Comparison of ENCODE assay signal across 6 fruit fly cellular contexts in the genomic region with DNA sequence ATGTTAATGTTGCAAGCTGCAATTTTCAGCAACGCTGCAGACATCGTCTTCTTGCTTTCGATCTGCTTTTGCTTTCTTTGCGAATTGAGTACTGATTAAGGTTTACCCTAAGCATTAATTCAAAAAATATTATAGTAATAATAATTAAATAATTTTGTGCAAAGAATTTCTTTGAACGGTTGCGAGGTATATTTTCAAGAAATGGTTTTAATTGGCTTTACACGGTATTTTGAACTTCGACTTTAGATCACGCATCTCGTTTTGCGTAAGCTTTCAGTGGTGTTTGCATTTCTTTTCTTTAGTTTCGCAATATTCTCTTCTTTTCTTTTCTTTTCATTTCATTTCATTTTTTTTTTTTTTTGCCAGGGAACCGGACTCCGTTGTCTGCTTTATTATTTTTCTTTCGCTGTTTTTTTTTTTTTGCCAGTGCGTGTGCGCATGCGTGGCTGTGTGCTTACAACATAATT.
TF ChIP-seq lines count a peak whose summit lies in the region.

No protein-coding gene starts in this region.

- TF ChIP-seq CTCF in whole organism, embryonic (GFP tag; optimal IDR thresholded peaks at IDR 0.05; lab: Kevin White, UChicago) = no peak

TF ChIP-seq in whole organism, 6 proteins besides CTCF, POLR2A, EP300 and RAD21:
- TF ChIP-seq usp (GFP tag; optimal IDR thresholded peaks at IDR 0.05; lab: Kevin White, UChicago) (no peak), pan (optimal IDR thresholded peaks at IDR 0.05; lab: Kevin White, UChicago) (peak; percentile 79), Dll (optimal IDR thresholded peaks at IDR 0.05; lab: Kevin White, UChicago) (no peak)

TF ChIP-seq in whole organism, adult, 20 proteins besides CTCF, POLR2A, EP300 and RAD21:
- TF ChIP-seq CG7045 (GFP tag; optimal IDR thresholded peaks at IDR 0.05; lab: Kevin White, UChicago) (no peak), bab1 (GFP tag; optimal IDR thresholded peaks at IDR 0.05; lab: Kevin White, UChicago) (peak; percentile 20)

TF ChIP-seq in whole organism, embryonic, 481 proteins besides CTCF, POLR2A, EP300 and RAD21:
- TF ChIP-seq grn (GFP tag; optimal IDR thresholded peaks at IDR 0.05; lab: Kevin White, UChicago) = no peak
- TF ChIP-seq corto (GFP tag; optimal IDR thresholded peaks at IDR 0.05; lab: Kevin White, UChicago) = peak; percentile 10
- TF ChIP-seq lbe (GFP tag; optimal IDR thresholded peaks at IDR 0.05; lab: Kevin White, UChicago) = peak; percentile 75
- no peak for TF ChIP-seq CG9876 (GFP tag; optimal IDR thresholded peaks at IDR 0.05; lab: Kevin White, UChicago)
- TF ChIP-seq nom (GFP tag; optimal IDR thresholded peaks at IDR 0.05; lab: Kevin White, UChicago) = peak; percentile 94

TF ChIP-seq in whole organism, prepupa, 60 proteins besides CTCF, POLR2A, EP300 and RAD21 (continues in another document):
- TF ChIP-seq CG10631 (GFP tag; optimal IDR thresholded peaks at IDR 0.05; lab: Kevin White, UChicago) = peak; percentile 77
- TF ChIP-seq spab (GFP tag; optimal IDR thresholded peaks at IDR 0.05; lab: Kevin White, UChicago) = peak; percentile 58
- peak; percentile 67 for TF ChIP-seq Lpt (GFP tag; optimal IDR thresholded peaks at IDR 0.05; lab: Kevin White, UChicago)
- peak; percentile 83 for TF ChIP-seq CG9139 (GFP tag; optimal IDR thresholded peaks at IDR 0.05; lab: Kevin White, UChicago)
- peak; percentile 80 for TF ChIP-seq OdsH (GFP tag; optimal IDR thresholded peaks at IDR 0.05; lab: Kevin White, UChicago)
- TF ChIP-seq eg (GFP tag; IDR thresholded peaks at IDR 0.05; lab: Robert Waterston, UW) = peak; percentile 59; the same call in 2 of the 3 replicates
- peak; percentile 60 for TF ChIP-seq CG31627 (GFP tag; optimal IDR thresholded peaks at IDR 0.05; lab: Kevin White, UChicago)
- TF ChIP-seq Hr39 (GFP tag; optimal IDR thresholded peaks at IDR 0.05; lab: Kevin White, UChicago) = peak; percentile 65
- TF ChIP-seq salr (GFP tag; optimal IDR thresholded peaks at IDR 0.05; lab: Kevin White, UChicago) = peak in 1 of 2 experiments; percentile 37
- TF ChIP-seq lz (GFP tag; optimal IDR thresholded peaks at IDR 0.05; lab: Kevin White, UChicago) = peak; percentile 78
- TF ChIP-seq CG10669 (GFP tag; optimal IDR thresholded peaks at IDR 0.05; lab: Kevin White, UChicago) = peak; percentile 47
- peak; percentile 61 for TF ChIP-seq cyc (GFP tag; optimal IDR thresholded peaks at IDR 0.05; lab: Kevin White, UChicago)
- TF ChIP-seq dsx (GFP tag; optimal IDR thresholded peaks at IDR 0.05; lab: Kevin White, UChicago; ENCODE audit: poor library complexity, severe bottlenecking) = peak; percentile 46
- TF ChIP-seq Eip75B (GFP tag; optimal IDR thresholded peaks at IDR 0.05; lab: Kevin White, UChicago) = peak; percentile 55
- no peak for TF ChIP-seq CG4318 (GFP tag; optimal IDR thresholded peaks at IDR 0.05; lab: Kevin White, UChicago)
- peak; percentile 86 for TF ChIP-seq CG34406 (GFP tag; optimal IDR thresholded peaks at IDR 0.05; lab: Kevin White, UChicago)
- TF ChIP-seq CG32006 (GFP tag; optimal IDR thresholded peaks at IDR 0.05; lab: Kevin White, UChicago) = peak; percentile 51
- TF ChIP-seq Sox14 (GFP tag; optimal IDR thresholded peaks at IDR 0.05; lab: Kevin White, UChicago) = peak; percentile 62
- peak; percentile 1 for TF ChIP-seq CG16779 (tag; optimal IDR thresholded peaks at IDR 0.05; lab: Kevin White, UChicago)
- TF ChIP-seq fkh (GFP tag; optimal IDR thresholded peaks at IDR 0.05; lab: Kevin White, UChicago) = no peak
- no peak for TF ChIP-seq CG3032 (tag; optimal IDR thresholded peaks at IDR 0.05; lab: Kevin White, UChicago)
- no peak for TF ChIP-seq CG11294 (GFP tag; IDR thresholded peaks at IDR 0.05; lab: Robert Waterston, UW)
- TF ChIP-seq Blimp-1 (GFP tag; optimal IDR thresholded peaks at IDR 0.05; lab: Kevin White, UChicago) = peak; percentile 85
- TF ChIP-seq Smox (GFP tag; optimal IDR thresholded peaks at IDR 0.05; lab: Kevin White, UChicago) = peak; percentile 80

TF ChIP-seq in whole organism, pupa, 21 proteins besides CTCF, POLR2A, EP300 and RAD21:
- TF ChIP-seq CG32121 (GFP tag; IDR thresholded peaks at IDR 0.05; lab: Robert Waterston, UW) = no peak
- TF ChIP-seq CG9948 (tag; optimal IDR thresholded peaks at IDR 0.05; lab: Kevin White, UChicago) = peak; percentile 53
- peak; percentile 74 for TF ChIP-seq Pif1A (GFP tag; optimal IDR thresholded peaks at IDR 0.05; lab: Kevin White, UChicago)
- peak; percentile 80 for TF ChIP-seq Snoo (tag; optimal IDR thresholded peaks at IDR 0.05; lab: Kevin White, UChicago)
- TF ChIP-seq CG8159 (tag; optimal IDR thresholded peaks at IDR 0.05; lab: Kevin White, UChicago) = peak; percentile 65
- TF ChIP-seq CG4496 (GFP tag; IDR thresholded peaks at IDR 0.05; lab: Robert Waterston, UW) = peak; percentile 75; the same call in 1 of the 3 replicates
- no peak for TF ChIP-seq D1 (tag; optimal IDR thresholded peaks at IDR 0.05; lab: Kevin White, UChicago)
- no peak for TF ChIP-seq CG10348 (GFP tag; IDR thresholded peaks at IDR 0.05; lab: Robert Waterston, UW)
- no peak for TF ChIP-seq EcR (GFP tag; optimal IDR thresholded peaks at IDR 0.05; lab: Kevin White, UChicago)
- TF ChIP-seq Pif1B (GFP tag; optimal IDR thresholded peaks at IDR 0.05; lab: Kevin White, UChicago) = peak; percentile 60
- TF ChIP-seq CG34367 (tag; optimal IDR thresholded peaks at IDR 0.05; lab: Kevin White, UChicago) = peak; percentile 51
- TF ChIP-seq gl (tag; optimal IDR thresholded peaks at IDR 0.05; lab: Kevin White, UChicago) = peak; percentile 66
- peak; percentile 74 for TF ChIP-seq CG14655 (GFP tag; optimal IDR thresholded peaks at IDR 0.05; lab: Kevin White, UChicago)
- TF ChIP-seq CG17806 (tag; optimal IDR thresholded peaks at IDR 0.05; lab: Kevin White, UChicago) = peak; percentile 47
- no peak for TF ChIP-seq fd96Ca (GFP tag; IDR thresholded peaks at IDR 0.05; lab: Robert Waterston, UW)
- TF ChIP-seq CG13204 (GFP tag; optimal IDR thresholded peaks at IDR 0.05; lab: Kevin White, UChicago) = peak; percentile 62
- peak; percentile 46 for TF ChIP-seq CG8301 (tag; optimal IDR thresholded peaks at IDR 0.05; lab: Kevin White, UChicago)
- TF ChIP-seq Ets98B (GFP tag; IDR thresholded peaks at IDR 0.05; lab: Robert Waterston, UW) = peak; percentile 14; the same call in 1 of the 2 replicates
- no peak for TF ChIP-seq rn (GFP tag; IDR thresholded peaks at IDR 0.05; lab: Robert Waterston, UW)
- TF ChIP-seq CG15710 (tag; optimal IDR thresholded peaks at IDR 0.05; lab: Kevin White, UChicago) = peak; percentile 60
- peak; percentile 77 for TF ChIP-seq CG12605 (GFP tag; IDR thresholded peaks at IDR 0.05; lab: Robert Waterston, UW)
TF ChIP-seq in whole organism, pupa: peak in this region for 15.

TF ChIP-seq in whole organism, wandering third instar larva, 38 proteins besides CTCF, POLR2A, EP300 and RAD21 (continues in another document):
- TF ChIP-seq jim (GFP tag; optimal IDR thresholded peaks at IDR 0.05; lab: Kevin White, UChicago) = no peak
- TF ChIP-seq lola (GFP tag; optimal IDR thresholded peaks at IDR 0.05; lab: Kevin White, UChicago) = no peak
- TF ChIP-seq Abd-B (GFP tag; optimal IDR thresholded peaks at IDR 0.05; lab: Kevin White, UChicago) = no peak
- no peak for TF ChIP-seq Dif (GFP tag; optimal IDR thresholded peaks at IDR 0.05; lab: Kevin White, UChicago; ENCODE audit: partially characterized antibody)
- peak; percentile 59 for TF ChIP-seq br (GFP tag; optimal IDR thresholded peaks at IDR 0.05; lab: Kevin White, UChicago)
- TF ChIP-seq pan (optimal IDR thresholded peaks at IDR 0.05; lab: Kevin White, UChicago) = no peak
- TF ChIP-seq psq (GFP tag; optimal IDR thresholded peaks at IDR 0.05; lab: Kevin White, UChicago) = peak; percentile 94
- no peak for TF ChIP-seq dl (GFP tag; optimal IDR thresholded peaks at IDR 0.05; lab: Kevin White, UChicago; ENCODE audit: insufficient read depth in 1 of 2, partially characterized antibody in 2 of 2)
- peak; percentile 86 for TF ChIP-seq HLH106 (tag; optimal IDR thresholded peaks at IDR 0.05; lab: Kevin White, UChicago)
- peak; percentile 73 for TF ChIP-seq Hnf4 (GFP tag; optimal IDR thresholded peaks at IDR 0.05; lab: Kevin White, UChicago)
- TF ChIP-seq sage (GFP tag; optimal IDR thresholded peaks at IDR 0.05; lab: Kevin White, UChicago) = peak; percentile 77
- TF ChIP-seq dmrt93B (GFP tag; optimal IDR thresholded peaks at IDR 0.05; lab: Kevin White, UChicago) = peak; percentile 67
- peak; percentile 84 for TF ChIP-seq OdsH (GFP tag; optimal IDR thresholded peaks at IDR 0.05; lab: Kevin White, UChicago)
- no peak for TF ChIP-seq Myc (optimal IDR thresholded peaks at IDR 0.05; lab: Kevin White, UChicago)
- no peak for TF ChIP-seq N (GFP tag; optimal IDR thresholded peaks at IDR 0.05; lab: Kevin White, UChicago)
- no peak for TF ChIP-seq Mio (GFP tag; optimal IDR thresholded peaks at IDR 0.05; lab: Kevin White, UChicago)
- no peak for TF ChIP-seq usp (GFP tag; optimal IDR thresholded peaks at IDR 0.05; lab: Kevin White, UChicago)
- peak in 1 of 2 experiments; percentile 86 for TF ChIP-seq foxo (GFP tag; optimal IDR thresholded peaks at IDR 0.05; lab: Kevin White, UChicago)
- peak; percentile 81 for TF ChIP-seq brk (GFP tag; optimal IDR thresholded peaks at IDR 0.05; lab: Kevin White, UChicago)
- TF ChIP-seq tai (GFP tag; optimal IDR thresholded peaks at IDR 0.05; lab: Kevin White, UChicago) = peak; percentile 38
- TF ChIP-seq woc (GFP tag; optimal IDR thresholded peaks at IDR 0.05; lab: Kevin White, UChicago) = peak; percentile 69
- TF ChIP-seq Sp1 (GFP tag; optimal IDR thresholded peaks at IDR 0.05; lab: Kevin White, UChicago) = peak; percentile 87
- TF ChIP-seq CG9705 (GFP tag; optimal IDR thresholded peaks at IDR 0.05; lab: Kevin White, UChicago) = no peak
- peak; percentile 50 for TF ChIP-seq CrebA (GFP tag; optimal IDR thresholded peaks at IDR 0.05; lab: Kevin White, UChicago; ENCODE audit: borderline replicate concordance)
- peak; percentile 5 for TF ChIP-seq CG32264 (GFP tag; optimal IDR thresholded peaks at IDR 0.05; lab: Kevin White, UChicago)
- peak; percentile 78 for TF ChIP-seq fru (GFP tag; optimal IDR thresholded peaks at IDR 0.05; lab: Kevin White, UChicago)
- peak; percentile 60 for TF ChIP-seq ey (GFP tag; optimal IDR thresholded peaks at IDR 0.05; lab: Kevin White, UChicago)
- no peak for TF ChIP-seq Vsx2 (GFP tag; optimal IDR thresholded peaks at IDR 0.05; lab: Kevin White, UChicago; ENCODE audit: partially characterized antibody)
- no peak for TF ChIP-seq Hr78 (GFP tag; optimal IDR thresholded peaks at IDR 0.05; lab: Kevin White, UChicago)
- peak; percentile 32 for TF ChIP-seq Rel (GFP tag; optimal IDR thresholded peaks at IDR 0.05; lab: Kevin White, UChicago)
- no peak for TF ChIP-seq Rel (tag; optimal IDR thresholded peaks at IDR 0.05; lab: Kevin White, UChicago)
- TF ChIP-seq Hr83 (GFP tag; optimal IDR thresholded peaks at IDR 0.05; lab: Kevin White, UChicago; ENCODE audit: poor library complexity, severe bottlenecking) = no peak
- TF ChIP-seq sv (GFP tag; optimal IDR thresholded peaks at IDR 0.05; lab: Kevin White, UChicago) = no peak
- TF ChIP-seq GATAd (GFP tag; optimal IDR thresholded peaks at IDR 0.05; lab: Kevin White, UChicago) = no peak
